Worm (Caenorhabditis elegans) whole organism, L1 larva: ENCODE results near the gene pfas-1.

Experiments used
- C04F5.9 ChIP-seq: sonication (generic microtip); optimal IDR thresholded peaks from 2 replicates; lab custom pipeline; 2016; ENCODE audit warnings: missing genetic modification characterization, missing compliant biosample characterization
- C16A3.4 ChIP-seq: fragments of 150-350 bp; optimal IDR thresholded peaks from 2 replicates; lab custom pipeline; 2014; ENCODE audit warnings: missing biosample characterization, missing genetic modification characterization
- C34B4.2 ChIP-seq: sonication (generic microtip); optimal IDR thresholded peaks from 2 replicates; lab custom pipeline; 2017; ENCODE audit warnings: mild to moderate bottlenecking, missing genetic modification characterization, missing compliant biosample characterization
- F16B12.6 ChIP-seq: fragments of 150-350 bp; optimal IDR thresholded peaks from 2 replicates; lab custom pipeline; 2014; ENCODE audit warnings: missing biosample characterization, missing genetic modification characterization
- Y116A8C.19 ChIP-seq: sonication (generic microtip); optimal IDR thresholded peaks from 2 replicates; lab custom pipeline; 2016; ENCODE audit warnings: missing compliant biosample characterization, missing genetic modification characterization, borderline replicate concordance
- aha-1 ChIP-seq: fragments of 150-350 bp; optimal IDR thresholded peaks from 2 replicates; lab custom pipeline; 2014; ENCODE audit warnings: missing biosample characterization, missing genetic modification characterization
- ama-1 ChIP-seq: fragments of 150-350 bp; optimal IDR thresholded peaks from 2 replicates; lab custom pipeline; 2014
- blmp-1 ChIP-seq: fragments of 150-350 bp; optimal IDR thresholded peaks from 2 replicates; lab custom pipeline; 2014; ENCODE audit warnings: missing biosample characterization, missing genetic modification characterization
- ceh-8 ChIP-seq: fragments of 200-800 bp; sonication (Bioruptor generic); optimal IDR thresholded peaks from 2 replicates; lab custom pipeline; 2018; ENCODE audit warnings: mild to moderate bottlenecking, missing genetic modification characterization, moderate library complexity, missing compliant biosample characterization
- ceh-88 ChIP-seq: fragments of 200-800 bp; sonication (Bioruptor generic); IDR thresholded peaks from 2 replicates; pipeline ENCODE4 v1.3.6; 2022; ENCODE audit warnings: missing genetic modification characterization, missing compliant biosample characterization
- ces-1 ChIP-seq: fragments of 150-350 bp; optimal IDR thresholded peaks from 2 replicates; lab custom pipeline; 2014; ENCODE audit warnings: missing biosample characterization, missing genetic modification reagents, missing genetic modification characterization
- dpl-1 ChIP-seq, 3 experiments: fragments of 150-350 bp in 2 of 3; sonication (generic microtip) in 1 of 3; optimal IDR thresholded peaks; 2 replicates each; lab custom pipeline; 2014 to 2017; ENCODE audit warnings: missing biosample characterization in 3 of 3, missing genetic modification characterization in 3 of 3, missing genetic modification reagents in 3 of 3
- dsc-1 ChIP-seq: sonication (generic microtip); optimal IDR thresholded peaks from 2 replicates; lab custom pipeline; 2016; ENCODE audit warnings: mild to moderate bottlenecking, missing genetic modification characterization, missing compliant biosample characterization
- efl-1 ChIP-seq, 4 experiments: fragments of 150-350 bp; optimal IDR thresholded peaks in 3 of 4; peaks in 1 of 4; 1 replicate in 1 of 4; 2 replicates in 3 of 4; lab custom pipeline; 2014; ENCODE audit warnings: missing biosample characterization in 2 of 4, missing genetic modification characterization in 2 of 4, missing genetic modification reagents in 2 of 4
- egl-13 ChIP-seq: sonication (generic microtip); optimal IDR thresholded peaks from 2 replicates; lab custom pipeline; 2016; ENCODE audit warnings: missing genotype, missing genetic modification reagents, missing genetic modification characterization, missing compliant biosample characterization
- ets-5 ChIP-seq: fragments of 200-800 bp; sonication (Bioruptor generic); IDR thresholded peaks from 2 replicates; pipeline ENCODE4 v1.3.6; 2022; ENCODE audit warnings: missing genetic modification characterization, missing compliant biosample characterization
- fos-1 ChIP-seq: fragments of 150-350 bp; optimal IDR thresholded peaks from 2 replicates; lab custom pipeline; 2014; ENCODE audit warnings: missing biosample characterization, missing genetic modification characterization
- grh-1 ChIP-seq: fragments of 200-800 bp; sonication (Bioruptor generic); IDR thresholded peaks from 2 replicates; pipeline ENCODE4 v1.3.6; 2022; ENCODE audit warnings: missing genetic modification reagents, missing genetic modification characterization, missing compliant biosample characterization
- hlh-17 ChIP-seq: fragments of 200-800 bp; sonication (Bioruptor generic); optimal IDR thresholded peaks from 2 replicates; lab custom pipeline; 2018; ENCODE audit warnings: missing genetic modification characterization, mild to moderate bottlenecking, missing compliant biosample characterization, moderate library complexity, borderline replicate concordance
- hlh-4 ChIP-seq: sonication (generic microtip); optimal IDR thresholded peaks from 2 replicates; lab custom pipeline; 2016; ENCODE audit warnings: mild to moderate bottlenecking, missing genetic modification characterization, missing compliant biosample characterization
- hpl-2 ChIP-seq: fragments of 150-350 bp; optimal IDR thresholded peaks from 2 replicates; lab custom pipeline; 2014; ENCODE audit warnings: missing biosample characterization, missing genetic modification reagents, missing genetic modification characterization
- lin-35 ChIP-seq, 2 experiments: fragments of 150-350 bp; optimal IDR thresholded peaks; 2 replicates each; lab custom pipeline; 2014; ENCODE audit warnings: missing biosample characterization in 2 of 2, missing genetic modification characterization in 2 of 2, missing genetic modification reagents in 2 of 2
- lsy-2 ChIP-seq, 2 experiments: fragments of 150-350 bp; optimal IDR thresholded peaks; 2 replicates each; lab custom pipeline; 2014; ENCODE audit warnings: missing biosample characterization in 2 of 2, missing genetic modification characterization in 2 of 2
- mef-2 ChIP-seq: fragments of 150-350 bp; optimal IDR thresholded peaks from 2 replicates; lab custom pipeline; 2014; ENCODE audit warnings: missing biosample characterization, missing genetic modification characterization
- mep-1 ChIP-seq: fragments of 150-350 bp; optimal IDR thresholded peaks from 2 replicates; lab custom pipeline; 2014; ENCODE audit warnings: missing biosample characterization, missing genetic modification characterization
- nhr-12 ChIP-seq: sonication (generic microtip); optimal IDR thresholded peaks from 2 replicates; lab custom pipeline; 2017; ENCODE audit warnings: missing biosample characterization, missing genetic modification characterization
- nhr-28 ChIP-seq: fragments of 150-350 bp; optimal IDR thresholded peaks from 2 replicates; lab custom pipeline; 2014; ENCODE audit warnings: missing biosample characterization, missing genetic modification characterization
- nhr-47 ChIP-seq: sonication (generic microtip); optimal IDR thresholded peaks from 2 replicates; lab custom pipeline; 2016; ENCODE audit warnings: mild to moderate bottlenecking, missing genetic modification characterization, moderate library complexity, missing compliant biosample characterization
- nhr-71 ChIP-seq: sonication (generic microtip); optimal IDR thresholded peaks from 2 replicates; lab custom pipeline; 2016; ENCODE audit warnings: mild to moderate bottlenecking, missing genetic modification characterization, moderate library complexity, missing compliant biosample characterization
- nhr-76 ChIP-seq: sonication (generic microtip); optimal IDR thresholded peaks from 2 replicates; lab custom pipeline; 2017; ENCODE audit warnings: missing biosample characterization, missing genetic modification characterization
- nhr-85 ChIP-seq: sonication (generic microtip); peaks from one replicate; lab custom pipeline; 2016; ENCODE audit warnings: missing genetic modification characterization, inconsistent platforms, missing compliant biosample characterization
- rnt-1 ChIP-seq: sonication (generic microtip); optimal IDR thresholded peaks from 2 replicates; lab custom pipeline; 2016; ENCODE audit warnings: mild to moderate bottlenecking, missing genetic modification characterization, moderate library complexity, missing compliant biosample characterization
- skn-1 ChIP-seq: fragments of 150-350 bp; optimal IDR thresholded peaks from 2 replicates; lab custom pipeline; 2014; ENCODE audit warnings: missing biosample characterization, missing genetic modification characterization
- unc-62 ChIP-seq: fragments of 150-350 bp; optimal IDR thresholded peaks from 2 replicates; lab custom pipeline; 2014; ENCODE audit warnings: missing biosample characterization, missing genetic modification reagents, missing genetic modification characterization
- unc-98 ChIP-seq: fragments of 200-800 bp; sonication (Bioruptor generic); IDR thresholded peaks from 2 replicates; pipeline ENCODE4 v1.3.6; 2022; ENCODE audit warnings: missing genetic modification characterization, missing compliant biosample characterization
- vab-15 ChIP-seq: sonication (generic microtip); optimal IDR thresholded peaks from 2 replicates; lab custom pipeline; 2017; ENCODE audit warnings: missing genotype, mild to moderate bottlenecking, missing genetic modification characterization, missing compliant biosample characterization
- zag-1 ChIP-seq: fragments of 150-350 bp; optimal IDR thresholded peaks from 2 replicates; lab custom pipeline; 2014; ENCODE audit warnings: missing biosample characterization, missing genetic modification characterization
- ztf-11 ChIP-seq, 2 experiments: sonication (generic microtip); optimal IDR thresholded peaks; 2 replicates each; lab custom pipeline; 2016 to 2017; ENCODE audit warnings: missing genetic modification characterization in 2 of 2, missing biosample characterization in 1 of 2, missing compliant biosample characterization in 1 of 2

pfas-1 gene

ce11 chrIII:4600139-4600762, 42.9 kb downstream of the pfas-1 start, which contains the start of gene mab-21 (continued):
- TF ChIP-seq vab-15 (tag; lab: Kevin White, UChicago) (no peak), fos-1 (no peak), hlh-4 (no peak), F16B12.6 (no peak), mep-1 (tag; lab: Kevin White, UChicago) (no peak), grh-1 (GFP tag; lab: Robert Waterston, UW) (no peak), ets-5 (GFP tag; lab: Robert Waterston, UW) (no peak), nhr-28 (tag; lab: Kevin White, UChicago) (no peak), ceh-88 (GFP tag; lab: Robert Waterston, UW) (no peak), unc-62 (GFP tag; lab: Kevin White, UChicago) (no peak), nhr-12 (tag; lab: Kevin White, UChicago) (no peak), C16A3.4 (tag; lab: Kevin White, UChicago) (no peak)

ce11 chrIII:4595771-4596227, 47.3 kb downstream of the pfas-1 start, which contains the start of gene asb-1:
TSS of gene asb-1 (minus strand) at chrIII:4595821.
- TF ChIP-seq nhr-85 (tag; lab: Kevin White, UChicago) (peak; percentile 43), C16A3.4 (tag; lab: Kevin White, UChicago) (no peak)
- TF ChIP-seq, all 84 proteins: peak for 1

ce11 chrIII:4594762-4595523, 48.2 kb downstream of the pfas-1 start:
- TF ChIP-seq C04F5.9 (no peak), skn-1 (tag; lab: Kevin White, UChicago) (no peak), nhr-47 (tag; lab: Kevin White, UChicago) (no peak), nhr-71 (tag; lab: Kevin White, UChicago) (no peak), rnt-1 (no peak), ama-1 (lab: Kevin White, UChicago) (no peak), nhr-85 (tag; lab: Kevin White, UChicago) (no peak), Y116A8C.19 (tag; lab: Kevin White, UChicago) (no peak), nhr-12 (tag; lab: Kevin White, UChicago) (no peak), C34B4.2 (tag; lab: Kevin White, UChicago) (no peak), blmp-1 (tag; lab: Kevin White, UChicago) (no peak), efl-1 (optimal IDR thresholded peaks at IDR 0.05; lab: Kevin White, UChicago) (peak; percentile 16 to 37), efl-1 (GFP tag; optimal IDR thresholded peaks at IDR 0.05 in 1 of 2; lab: Kevin White, UChicago) (peak; percentile 54 to 93), lin-35 (GFP tag; optimal IDR thresholded peaks at IDR 0.05; lab: Kevin White, UChicago) (peak in 1 of 2 experiments; percentile 54), mef-2 (tag; lab: Kevin White, UChicago) (no peak), C16A3.4 (tag; lab: Kevin White, UChicago) (no peak), hpl-2 (GFP tag; lab: Kevin White, UChicago) (no peak), dpl-1 (GFP tag; optimal IDR thresholded peaks at IDR 0.05; lab: Kevin White, UChicago) (peak; percentile 35 to 54 (median 42)), ceh-8 (GFP tag; lab: Kevin White, UChicago) (no peak), aha-1 (tag; lab: Kevin White, UChicago) (no peak), fos-1 (no peak), ces-1 (no peak), unc-98 (GFP tag; lab: Robert Waterston, UW) (no peak), grh-1 (GFP tag; lab: Robert Waterston, UW) (no peak), lsy-2 (tag; optimal IDR thresholded peaks at IDR 0.05; lab: Kevin White, UChicago) (peak in 1 of 2 experiments; percentile 25), ztf-11 (tag; optimal IDR thresholded peaks at IDR 0.05; lab: Kevin White, UChicago) (no peak), hlh-17 (no peak), nhr-76 (no peak), egl-13 (tag; lab: Kevin White, UChicago) (no peak), dsc-1 (tag; lab: Kevin White, UChicago) (no peak), zag-1 (tag; lab: Kevin White, UChicago) (no peak)
- TF ChIP-seq, all 84 proteins: peak for 4
